Worm (Caenorhabditis elegans) whole organism, early embryonic: ENCODE data around the gene asp-19.

Experiments used
- B0310.2 ChIP-seq: sonication (generic microtip); optimal IDR thresholded peaks from 2 replicates; lab custom pipeline; 2016; ENCODE audit warnings: mild to moderate bottlenecking, missing genetic modification characterization, missing compliant biosample characterization
- F13C5.2 ChIP-seq: sonication (generic microtip); optimal IDR thresholded peaks from 2 replicates; lab custom pipeline; 2017; ENCODE audit warnings: mild to moderate bottlenecking, missing genetic modification characterization, inconsistent platforms, missing compliant biosample characterization
- aly-1 ChIP-seq: sonication (generic microtip); optimal IDR thresholded peaks from 2 replicates; lab custom pipeline; 2016; ENCODE audit warnings: missing genetic modification characterization, missing compliant biosample characterization
- ama-1 ChIP-seq: fragments of 150-350 bp; optimal IDR thresholded peaks from 2 replicates; lab custom pipeline; 2014
- ceh-13 ChIP-seq: fragments of 200-800 bp; sonication (Bioruptor generic); optimal IDR thresholded peaks from 2 replicates; lab custom pipeline; 2018; ENCODE audit warnings: mild to moderate bottlenecking, missing genetic modification characterization, missing compliant biosample characterization
- ceh-36 ChIP-seq: sonication (generic microtip); optimal IDR thresholded peaks from 2 replicates; lab custom pipeline; 2016; ENCODE audit warnings: missing genetic modification characterization, inconsistent platforms, missing compliant biosample characterization
- ets-7 ChIP-seq: sonication (generic microtip); optimal IDR thresholded peaks from 2 replicates; lab custom pipeline; 2016; ENCODE audit warnings: missing genotype, missing genetic modification characterization, missing compliant biosample characterization
- flt-1 ChIP-seq: fragments of 200-800 bp; sonication (Bioruptor generic); IDR thresholded peaks from 2 replicates; pipeline ENCODE4 v1.3.6; 2022; ENCODE audit warnings: missing genetic modification characterization, missing compliant biosample characterization
- hmbx-1 ChIP-seq: sonication (generic microtip); optimal IDR thresholded peaks from 2 replicates; lab custom pipeline; 2016; ENCODE audit warnings: mild to moderate bottlenecking, missing genetic modification characterization, missing compliant biosample characterization
- hmg-4 ChIP-seq: fragments of 200-800 bp; sonication (Bioruptor generic); optimal IDR thresholded peaks from 2 replicates; lab custom pipeline; 2018; ENCODE audit warnings: mild to moderate bottlenecking, missing genetic modification characterization, missing compliant biosample characterization
- hnd-1 ChIP-seq: sonication (generic microtip); optimal IDR thresholded peaks from 2 replicates; lab custom pipeline; 2016; ENCODE audit warnings: missing genetic modification characterization, missing compliant biosample characterization
- pes-1 ChIP-seq: fragments of 200-800 bp; sonication (Bioruptor generic); IDR thresholded peaks from 2 replicates; pipeline ENCODE4 v1.3.6; 2022; ENCODE audit warnings: missing genetic modification reagents, missing genetic modification characterization, missing compliant biosample characterization
- scrt-1 ChIP-seq: fragments of 200-800 bp; sonication (Bioruptor generic); IDR thresholded peaks from 2 replicates; pipeline ENCODE4 v1.3.6; 2022; ENCODE audit warnings: missing genetic modification characterization, missing compliant biosample characterization
- sea-1 ChIP-seq: fragments of 200-800 bp; sonication (Bioruptor generic); conservative IDR thresholded peaks from 2 replicates; pipeline ENCODE4 v1.3.6; 2022; ENCODE audit warnings: missing genetic modification characterization, missing compliant biosample characterization
- tbx-11 ChIP-seq: fragments of 200-800 bp; sonication (Bioruptor generic); IDR thresholded peaks from 2 replicates; pipeline ENCODE4 v1.3.6; 2022; ENCODE audit warnings: missing genetic modification characterization, missing compliant biosample characterization
- tbx-37 ChIP-seq: fragments of 200-800 bp; sonication (Bioruptor generic); conservative IDR thresholded peaks from 2 replicates; pipeline ENCODE4 v1.3.6; 2022; ENCODE audit warnings: missing genetic modification reagents, missing genetic modification characterization, missing compliant biosample characterization
- tra-4 ChIP-seq: sonication (generic microtip); optimal IDR thresholded peaks from 2 replicates; lab custom pipeline; 2017; ENCODE audit warnings: missing genetic modification characterization, missing compliant biosample characterization

asp-19 gene

ce11 chrV:18729324-18729924 is at the start of gene asp-19:
Gene asp-19, minus strand, starts transcription at chrV:18729374.
- TF ChIP-seq ets-7 (tag; lab: Kevin White, UChicago) (no peak), flt-1 (no peak), tbx-11 (no peak), ceh-36 (tag; lab: Kevin White, UChicago) (no peak), aly-1 (no peak), F13C5.2 (tag; lab: Kevin White, UChicago) (no peak), pes-1 (no peak), hmg-4 (GFP tag; lab: Kevin White, UChicago) (no peak), hmbx-1 (tag; lab: Kevin White, UChicago) (no peak), tbx-37 (GFP tag; lab: Robert Waterston, UW) (no peak), tra-4 (tag; lab: Kevin White, UChicago) (no peak), ceh-13 (GFP tag; lab: Kevin White, UChicago) (no peak), ama-1 (lab: Kevin White, UChicago) (no peak), scrt-1 (GFP tag; lab: Robert Waterston, UW) (no peak), sea-1 (GFP tag; lab: Robert Waterston, UW) (no peak), B0310.2 (tag; lab: Kevin White, UChicago) (no peak), hnd-1 (no peak)

- TF ChIP-seq pes-1, result no peak
These were observed 47.1 kb upstream of the asp-19 start, which contains the start of gene Y17D7B.4 for ce11 chrV:18776245-18776737. Gene Y17D7B.4, minus strand, starts transcription at chrV:18776687.

- TF ChIP-seq F13C5.2 (tag; lab: Kevin White, UChicago), result no peak
- no peak for TF ChIP-seq B0310.2 (tag; lab: Kevin White, UChicago)
- TF ChIP-seq aly-1, result no peak
These were observed 43.6 kb upstream of the asp-19 start, which contains the start of gene clec-257 for ce11 chrV:18772761-18773160. Gene clec-257, plus strand, starts transcription at chrV:18773061.

ce11 chrV:18771804-18772386 is 42.7 kb upstream of the asp-19 start:
- TF ChIP-seq hmg-4 (GFP tag; lab: Kevin White, UChicago), result no peak
- no peak for TF ChIP-seq tbx-11
- no peak for TF ChIP-seq sea-1 (GFP tag; lab: Robert Waterston, UW)
- TF ChIP-seq ama-1 (lab: Kevin White, UChicago), result no peak
- no peak for TF ChIP-seq flt-1
- TF ChIP-seq hmbx-1 (tag; lab: Kevin White, UChicago), result no peak
- TF ChIP-seq F13C5.2 (tag; lab: Kevin White, UChicago), result no peak
- TF ChIP-seq tbx-37 (GFP tag; lab: Robert Waterston, UW), result no peak
- TF ChIP-seq B0310.2 (tag; lab: Kevin White, UChicago), result no peak
- no peak for TF ChIP-seq tra-4 (tag; lab: Kevin White, UChicago)
- TF ChIP-seq hnd-1, result no peak
- TF ChIP-seq scrt-1 (GFP tag; lab: Robert Waterston, UW), result no peak
- TF ChIP-seq ets-7 (tag; lab: Kevin White, UChicago), result no peak
- TF ChIP-seq ceh-36 (tag; lab: Kevin White, UChicago), result no peak
- TF ChIP-seq ceh-13 (GFP tag; lab: Kevin White, UChicago), result no peak
- no peak for TF ChIP-seq aly-1
- TF ChIP-seq pes-1, result no peak

ce11 chrV:18771390-18771789 is 42.2 kb upstream of the asp-19 start, which contains the start of gene clec-256:
Gene clec-256, plus strand, starts transcription at chrV:18771690.
- TF ChIP-seq ets-7 (tag; lab: Kevin White, UChicago) (no peak), B0310.2 (tag; lab: Kevin White, UChicago) (no peak), F13C5.2 (tag; lab: Kevin White, UChicago) (no peak), tra-4 (tag; lab: Kevin White, UChicago) (no peak), ceh-13 (GFP tag; lab: Kevin White, UChicago) (no peak), aly-1 (no peak), pes-1 (no peak), flt-1 (no peak), hmg-4 (GFP tag; lab: Kevin White, UChicago) (no peak)

DNA sequence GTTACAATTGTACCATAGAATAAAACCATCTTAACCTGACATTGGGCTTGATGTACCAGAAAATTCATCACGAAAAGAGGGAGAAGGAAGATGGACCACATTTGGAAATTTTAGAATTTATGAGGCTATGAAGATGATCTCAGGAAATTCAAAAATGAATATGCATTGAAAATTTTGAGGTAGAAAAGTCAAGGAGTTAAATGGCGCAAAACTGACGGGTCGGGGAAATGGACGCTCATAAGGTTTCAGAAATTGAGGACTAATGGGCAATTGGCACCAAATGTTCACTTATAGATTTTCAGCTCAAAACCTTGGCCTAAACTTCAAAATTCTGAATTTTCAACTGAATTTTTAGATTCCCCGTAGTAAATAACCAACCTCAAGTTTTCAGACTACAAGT is 41.4 kb upstream of the asp-19 start, which contains the start of gene clec-255:
Gene clec-255 (minus strand): TSS at position 101 of the 400 bp plus-strand sequence.
- TF ChIP-seq F13C5.2 (tag; lab: Kevin White, UChicago) (no peak), ets-7 (tag; lab: Kevin White, UChicago) (no peak), flt-1 (no peak), tra-4 (tag; lab: Kevin White, UChicago) (no peak), ceh-36 (tag; lab: Kevin White, UChicago) (no peak), hmg-4 (GFP tag; lab: Kevin White, UChicago) (no peak), B0310.2 (tag; lab: Kevin White, UChicago) (no peak), aly-1 (no peak), ama-1 (lab: Kevin White, UChicago) (no peak), sea-1 (GFP tag; lab: Robert Waterston, UW) (no peak), pes-1 (no peak), tbx-37 (GFP tag; lab: Robert Waterston, UW) (no peak)

DNA sequence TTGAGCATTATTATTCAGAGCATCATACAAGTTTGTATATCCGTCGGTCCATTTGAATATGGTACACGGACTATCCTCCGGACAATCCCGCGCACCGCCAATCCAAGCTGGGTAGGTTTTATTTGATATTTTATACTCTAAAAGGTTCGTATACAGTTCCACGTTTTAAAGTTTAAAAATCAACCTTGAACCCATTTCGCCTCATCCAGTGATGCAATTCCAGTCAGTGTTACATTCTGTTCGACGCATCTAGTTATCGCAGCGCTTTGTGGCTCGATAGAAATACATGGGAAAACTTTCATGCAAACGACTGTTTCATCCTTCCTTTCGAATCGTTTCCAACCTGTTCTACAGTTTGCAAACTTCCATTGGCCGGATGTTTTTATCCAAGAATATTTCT is 40.7 kb upstream of the asp-19 start:
- TF ChIP-seq hnd-1 (no peak), ceh-13 (GFP tag; lab: Kevin White, UChicago) (no peak), sea-1 (GFP tag; lab: Robert Waterston, UW) (no peak), tbx-11 (no peak), scrt-1 (GFP tag; lab: Robert Waterston, UW) (no peak), ama-1 (lab: Kevin White, UChicago) (no peak), tra-4 (tag; lab: Kevin White, UChicago) (no peak), flt-1 (no peak), hmg-4 (GFP tag; lab: Kevin White, UChicago) (no peak)
